Worm (Caenorhabditis elegans) whole organism, mixed stage, embryonic: Measurements from ENCODE around the gene C18G1.8.
"Not testable (repeated sequence)": the region's sequence is repeated elsewhere in the genome, so short reads cannot be mapped to it uniquely, and the experiment has no call there.

Experiments
- M03D4.4 ChIP-seq: sonication (generic microtip); optimal IDR thresholded peaks from 2 replicates; lab custom pipeline; 2017; ENCODE audit warnings: mild to moderate bottlenecking, missing genetic modification characterization, missing compliant biosample characterization
- bed-3 ChIP-seq: fragments of 200-800 bp; sonication (Bioruptor generic); optimal IDR thresholded peaks from 3 replicates; lab custom pipeline; 2018; ENCODE audit warnings: mild to moderate bottlenecking, missing genetic modification characterization, moderate library complexity, missing compliant biosample characterization
- blmp-1 ChIP-seq: fragments of 150-350 bp; optimal IDR thresholded peaks from 2 replicates; lab custom pipeline; 2014; ENCODE audit warnings: missing biosample characterization, missing genetic modification characterization
- ceh-39 ChIP-seq: fragments of 150-350 bp; optimal IDR thresholded peaks from 2 replicates; lab custom pipeline; 2014; ENCODE audit warnings: missing biosample characterization, missing genetic modification characterization
- ceh-43 ChIP-seq: fragments of 200-800 bp; sonication (Bioruptor generic); optimal IDR thresholded peaks from 2 replicates; lab custom pipeline; 2018; ENCODE audit warnings: mild to moderate bottlenecking, missing genetic modification characterization, moderate library complexity, missing compliant biosample characterization
- ceh-83 ChIP-seq: fragments of 200-800 bp; sonication (Bioruptor generic); optimal IDR thresholded peaks from 2 replicates; lab custom pipeline; 2018; ENCODE audit warnings: mild to moderate bottlenecking, missing genetic modification characterization, missing compliant biosample characterization
- ces-1 ChIP-seq: fragments of 150-350 bp; optimal IDR thresholded peaks from 2 replicates; lab custom pipeline; 2014; ENCODE audit warnings: missing biosample characterization, missing genetic modification reagents, missing genetic modification characterization
- cnd-1 ChIP-seq: fragments of 200-800 bp; sonication (Bioruptor generic); optimal IDR thresholded peaks from 2 replicates; lab custom pipeline; 2018; ENCODE audit warnings: mild to moderate bottlenecking, missing genetic modification characterization, missing compliant biosample characterization
- elt-1 ChIP-seq: sonication (generic microtip); optimal IDR thresholded peaks from 2 replicates; lab custom pipeline; 2017; ENCODE audit warnings: missing genetic modification characterization, mild to moderate bottlenecking, missing compliant biosample characterization, antibody characterized with exemption, moderate library complexity, borderline replicate concordance; ENCODE audit not compliant: insufficient read depth
- elt-3 ChIP-seq: fragments of 150-350 bp; optimal IDR thresholded peaks from 2 replicates; lab custom pipeline; 2014; ENCODE audit warnings: missing biosample characterization, missing genetic modification characterization
- flh-1 ChIP-seq: fragments of 200-800 bp; sonication (Bioruptor generic); optimal IDR thresholded peaks from 2 replicates; lab custom pipeline; 2018; ENCODE audit warnings: mild to moderate bottlenecking, missing genetic modification characterization, moderate library complexity, missing compliant biosample characterization
- ham-2 ChIP-seq: fragments of 200-800 bp; sonication (Bioruptor generic); optimal IDR thresholded peaks from 2 replicates; lab custom pipeline; 2018; ENCODE audit warnings: mild to moderate bottlenecking, missing genetic modification characterization, missing compliant biosample characterization
- hlh-1 ChIP-seq: fragments of 150-350 bp; optimal IDR thresholded peaks from 2 replicates; lab custom pipeline; 2014; ENCODE audit warnings: missing biosample characterization, missing genetic modification reagents, missing genetic modification characterization
- lin-13 ChIP-seq: fragments of 150-350 bp; optimal IDR thresholded peaks from 2 replicates; lab custom pipeline; 2014; ENCODE audit warnings: missing biosample characterization, missing genetic modification characterization
- lin-32 ChIP-seq: fragments of 200-800 bp; sonication (Bioruptor generic); optimal IDR thresholded peaks from 2 replicates; lab custom pipeline; 2018; ENCODE audit warnings: mild to moderate bottlenecking, missing genetic modification characterization, missing compliant biosample characterization
- lsy-2 ChIP-seq: fragments of 150-350 bp; optimal IDR thresholded peaks from 2 replicates; lab custom pipeline; 2014; ENCODE audit warnings: missing biosample characterization, missing genetic modification characterization
- mab-5 ChIP-seq: fragments of 150-350 bp; optimal IDR thresholded peaks from 2 replicates; lab custom pipeline; 2014; ENCODE audit warnings: missing biosample characterization, missing genetic modification characterization
- mep-1 ChIP-seq: fragments of 150-350 bp; optimal IDR thresholded peaks from 2 replicates; lab custom pipeline; 2017; ENCODE audit warnings: missing biosample characterization, missing genetic modification reagents, missing genetic modification characterization, inconsistent platforms
- mls-2 ChIP-seq: sonication (generic microtip); optimal IDR thresholded peaks from 2 replicates; lab custom pipeline; 2016; ENCODE audit warnings: mild to moderate bottlenecking, missing genetic modification characterization, moderate library complexity, missing compliant biosample characterization
- nhr-12 ChIP-seq: fragments of 150-350 bp; optimal IDR thresholded peaks from 2 replicates; lab custom pipeline; 2014; ENCODE audit warnings: missing biosample characterization, missing genetic modification characterization
- nhr-2 ChIP-seq: fragments of 150-350 bp; optimal IDR thresholded peaks from 2 replicates; lab custom pipeline; 2014; ENCODE audit warnings: missing biosample characterization, missing genetic modification characterization
- nhr-237 ChIP-seq: fragments of 150-350 bp; optimal IDR thresholded peaks from 2 replicates; lab custom pipeline; 2014; ENCODE audit warnings: missing biosample characterization, missing genetic modification characterization
- nhr-76 ChIP-seq: sonication (generic microtip); optimal IDR thresholded peaks from 2 replicates; lab custom pipeline; 2017; ENCODE audit warnings: missing biosample characterization, missing genetic modification characterization
- snpc-4 ChIP-seq: fragments of 150-350 bp; optimal IDR thresholded peaks from 2 replicates; lab custom pipeline; 2014; ENCODE audit warnings: missing biosample characterization, missing genetic modification characterization
- tbx-8 ChIP-seq: fragments of 200-800 bp; sonication (Bioruptor generic); optimal IDR thresholded peaks from 2 replicates; lab custom pipeline; 2018; ENCODE audit warnings: mild to moderate bottlenecking, missing genetic modification characterization, moderate library complexity, missing compliant biosample characterization
- unc-120 ChIP-seq: sonication (generic microtip); optimal IDR thresholded peaks from 2 replicates; lab custom pipeline; 2017; ENCODE audit warnings: missing genetic modification characterization, missing compliant biosample characterization; ENCODE audit not compliant: poor library complexity, severe bottlenecking
- unc-39 ChIP-seq: fragments of 150-350 bp; optimal IDR thresholded peaks from 2 replicates; lab custom pipeline; 2014; ENCODE audit warnings: missing biosample characterization, missing genetic modification characterization
- zip-8 ChIP-seq: fragments of 150-350 bp; optimal IDR thresholded peaks from 2 replicates; lab custom pipeline; 2014; ENCODE audit warnings: missing biosample characterization, missing genetic modification characterization
- ztf-11 ChIP-seq: fragments of 150-350 bp; optimal IDR thresholded peaks from 2 replicates; lab custom pipeline; 2014; ENCODE audit warnings: missing biosample characterization, missing genetic modification characterization

C18G1.8 gene

DNA sequence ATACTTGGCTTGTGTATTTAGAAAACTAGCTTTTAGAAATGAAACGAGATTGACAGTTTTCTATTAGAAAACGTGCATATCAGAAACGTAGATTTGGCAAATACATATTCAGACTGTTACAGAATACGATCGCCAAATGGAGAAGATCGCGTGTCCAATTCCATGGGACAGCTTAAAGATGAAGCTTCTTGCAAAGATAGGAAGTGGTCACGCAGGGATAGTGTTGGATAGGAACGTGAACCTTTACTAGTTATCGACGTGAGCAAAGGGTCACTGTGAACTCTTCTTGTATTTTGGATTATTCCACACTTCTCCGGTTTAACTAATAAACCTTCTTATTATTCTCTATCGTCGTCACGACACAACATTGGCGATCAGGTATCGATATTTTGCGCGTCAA is 5.7 kb downstream of the C18G1.8 start, which contains the start of gene bgnt-1.4:
Gene bgnt-1.4 (plus strand): TSS at position 301 of the 400 bp plus-strand sequence.
- TF ChIP-seq ztf-11 (tag; lab: Kevin White, UChicago); M03D4.4; snpc-4 (tag; lab: Kevin White, UChicago): not testable (repeated sequence)

DNA sequence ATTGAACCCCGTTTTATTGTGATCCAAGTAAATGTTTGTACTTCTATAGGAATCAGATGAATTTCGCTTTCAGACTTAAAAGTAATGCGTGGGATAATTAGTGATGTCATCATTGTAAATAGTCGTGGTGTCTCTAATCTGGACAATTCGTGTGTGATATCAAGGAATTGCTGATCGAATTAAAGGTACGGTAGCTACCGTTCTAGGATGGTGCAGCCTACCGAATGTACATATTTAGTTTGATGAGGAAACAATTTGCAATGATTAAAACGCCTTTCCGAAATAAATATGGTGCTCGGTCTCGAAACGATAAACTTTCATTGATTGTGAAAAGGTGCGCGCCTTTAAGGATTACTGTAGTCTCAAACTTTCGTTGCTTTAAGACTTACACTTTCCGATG is 7.9 kb downstream of the C18G1.8 start:
- no peak for TF ChIP-seq ces-1 (GFP tag; lab: Kevin White, UChicago)
- TF ChIP-seq mep-1 (tag; lab: Kevin White, UChicago) = no peak
- TF ChIP-seq lin-13 (tag; lab: Kevin White, UChicago) = no peak
- TF ChIP-seq nhr-2 = no peak
- TF ChIP-seq lsy-2 (tag; lab: Kevin White, UChicago) = no peak
- no peak for TF ChIP-seq tbx-8 (GFP tag; lab: Kevin White, UChicago)
- TF ChIP-seq mls-2 = no peak
- no peak for TF ChIP-seq elt-3
- no peak for TF ChIP-seq bed-3 (GFP tag; lab: Kevin White, UChicago)
- TF ChIP-seq nhr-76 (tag; lab: Kevin White, UChicago) = no peak
- no peak for TF ChIP-seq nhr-12 (tag; lab: Kevin White, UChicago)
- TF ChIP-seq elt-1 (tag; lab: Kevin White, UChicago) = no peak
- no peak for TF ChIP-seq nhr-237 (tag; lab: Kevin White, UChicago)

DNA sequence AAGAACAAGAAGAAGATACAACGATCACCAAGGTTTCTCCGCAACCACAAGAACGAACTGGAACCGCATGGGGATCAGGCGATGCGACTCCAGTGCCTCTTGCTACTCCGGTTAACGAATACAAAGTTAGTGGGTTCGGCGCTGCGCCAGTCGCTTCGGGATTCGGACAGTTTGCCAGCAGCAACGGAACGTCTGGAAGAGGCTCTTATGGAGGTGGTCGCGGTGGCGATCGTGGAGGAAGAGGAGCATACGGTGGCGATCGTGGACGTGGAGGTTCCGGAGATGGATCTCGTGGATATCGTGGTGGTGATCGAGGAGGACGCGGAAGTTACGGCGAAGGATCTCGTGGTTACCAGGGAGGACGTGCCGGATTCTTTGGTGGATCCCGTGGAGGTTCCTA is 8.4 kb downstream of the C18G1.8 start:
- TF ChIP-seq lin-32 (GFP tag; lab: Kevin White, UChicago) (no peak), mls-2 (no peak), M03D4.4 (no peak), ces-1 (GFP tag; lab: Kevin White, UChicago) (no peak), nhr-237 (tag; lab: Kevin White, UChicago) (no peak), ceh-43 (GFP tag; lab: Kevin White, UChicago) (no peak), lin-13 (tag; lab: Kevin White, UChicago) (no peak), ham-2 (no peak)

DNA sequence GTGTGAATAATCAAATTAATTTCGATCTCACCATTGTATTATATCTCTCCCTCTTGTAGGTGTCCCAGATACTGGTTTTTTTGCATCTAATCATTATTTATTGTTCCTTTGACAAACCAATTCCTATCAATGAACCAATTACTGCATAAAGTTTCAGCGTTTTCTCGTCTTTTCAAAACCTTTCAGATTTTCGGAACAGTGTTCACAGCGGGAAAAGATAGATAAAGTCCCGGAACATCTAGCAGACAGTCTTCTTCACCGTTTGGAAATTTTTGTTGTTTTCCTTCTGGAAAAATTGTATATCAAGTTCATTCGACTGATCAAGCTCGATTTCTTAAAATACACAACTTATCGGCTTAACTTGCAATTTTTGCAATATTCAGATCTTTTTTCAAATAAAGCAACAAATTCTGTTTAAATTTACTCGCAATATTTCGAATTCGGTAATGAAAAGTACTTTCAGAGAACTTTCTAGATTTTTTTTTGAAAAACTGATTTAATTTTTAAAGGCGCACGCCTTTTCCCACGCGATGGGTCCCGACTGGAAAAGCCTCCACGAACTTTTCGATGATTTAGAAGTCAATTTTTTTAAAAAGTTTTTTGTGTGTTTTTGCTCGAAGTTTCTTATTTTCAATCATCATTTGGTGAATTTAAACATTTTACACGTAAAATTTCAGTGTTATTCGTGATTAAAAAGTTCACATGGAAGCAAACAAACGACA is 10.9 kb downstream of the C18G1.8 start, which contains the start of gene pgl-3:
Gene pgl-3 (plus strand): TSS at position 672 of the 722 bp plus-strand sequence.
- TF ChIP-seq nhr-2 = no peak
- TF ChIP-seq mep-1 (tag; lab: Kevin White, UChicago) = no peak
- no peak for TF ChIP-seq elt-3
- TF ChIP-seq bed-3 (GFP tag; lab: Kevin White, UChicago) = no peak
- TF ChIP-seq unc-120 (tag; lab: Kevin White, UChicago) = no peak
- TF ChIP-seq ceh-39 (tag; lab: Kevin White, UChicago) = no peak
- no peak for TF ChIP-seq ceh-43 (GFP tag; lab: Kevin White, UChicago)
- TF ChIP-seq snpc-4 (tag; lab: Kevin White, UChicago) = no peak
- no peak for TF ChIP-seq mls-2
- TF ChIP-seq flh-1 (GFP tag; lab: Kevin White, UChicago) = no peak
- no peak for TF ChIP-seq ham-2
- no peak for TF ChIP-seq ceh-83 (GFP tag; lab: Kevin White, UChicago)
- no peak for TF ChIP-seq cnd-1 (tag; lab: Kevin White, UChicago)
- TF ChIP-seq hlh-1 (tag; lab: Kevin White, UChicago) = no peak
- TF ChIP-seq blmp-1 = no peak
- TF ChIP-seq ztf-11 (tag; lab: Kevin White, UChicago) = no peak
- no peak for TF ChIP-seq lin-13 (tag; lab: Kevin White, UChicago)
- TF ChIP-seq nhr-76 (tag; lab: Kevin White, UChicago) = no peak
- no peak for TF ChIP-seq ces-1 (GFP tag; lab: Kevin White, UChicago)

DNA sequence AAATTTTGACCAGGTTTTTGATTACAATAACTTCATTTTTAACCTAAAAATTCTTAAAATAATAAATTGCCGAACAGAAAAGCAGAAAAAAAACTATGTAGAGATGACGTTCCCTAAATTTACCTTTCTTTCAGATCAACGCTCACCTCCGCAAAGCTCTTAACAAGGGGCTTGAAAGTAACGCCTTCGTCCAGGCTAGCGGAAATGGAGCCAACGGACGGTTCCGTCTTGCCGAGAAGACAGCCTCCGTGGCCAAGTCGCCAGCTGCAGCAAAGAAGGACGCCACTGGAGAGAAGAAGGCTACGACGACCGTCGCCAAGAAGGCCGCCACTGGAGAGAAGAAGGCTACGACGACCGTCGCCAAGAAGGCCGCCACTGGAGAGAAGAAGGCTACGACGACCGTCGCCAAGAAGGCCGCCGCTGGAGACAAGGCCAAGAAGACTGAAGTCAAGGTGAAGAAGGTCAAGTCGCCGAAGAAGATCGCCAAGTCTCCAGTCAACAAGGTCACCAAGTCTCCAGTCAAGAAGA is 11.7 kb downstream of the C18G1.8 start:
- no peak for TF ChIP-seq unc-120 (tag; lab: Kevin White, UChicago)
- TF ChIP-seq ceh-83 (GFP tag; lab: Kevin White, UChicago) = no peak
- TF ChIP-seq mep-1 (tag; lab: Kevin White, UChicago) = no peak
- no peak for TF ChIP-seq tbx-8 (GFP tag; lab: Kevin White, UChicago)
- no peak for TF ChIP-seq hlh-1 (tag; lab: Kevin White, UChicago)
- no peak for TF ChIP-seq flh-1 (GFP tag; lab: Kevin White, UChicago)
- TF ChIP-seq bed-3 (GFP tag; lab: Kevin White, UChicago) = no peak
- TF ChIP-seq ham-2 = no peak
- TF ChIP-seq ceh-39 (tag; lab: Kevin White, UChicago) = no peak
- TF ChIP-seq ces-1 (GFP tag; lab: Kevin White, UChicago) = no peak
- TF ChIP-seq lin-32 (GFP tag; lab: Kevin White, UChicago) = no peak
- no peak for TF ChIP-seq elt-1 (tag; lab: Kevin White, UChicago)
- no peak for TF ChIP-seq mls-2
- TF ChIP-seq blmp-1 = no peak
- TF ChIP-seq mab-5 (tag; lab: Kevin White, UChicago) = no peak
- no peak for TF ChIP-seq M03D4.4
- TF ChIP-seq nhr-237 (tag; lab: Kevin White, UChicago) = no peak
- no peak for TF ChIP-seq zip-8 (tag; lab: Kevin White, UChicago)
- no peak for TF ChIP-seq unc-39 (tag; lab: Kevin White, UChicago)
